Fruit fly (Drosophila melanogaster) whole organism, embryonic: ENCODE results near the gene Pex10.

Source experiments
- Ada2b ChIP-seq: fragments of 200-800 bp; sonication (Bioruptor generic); IDR thresholded peaks from 2 replicates; pipeline ENCODE4 v1.3.6; 2022; ENCODE audit warnings: missing biosample characterization, missing genetic modification characterization
- Asciz ChIP-seq: fragments of 200-800 bp; sonication (Bioruptor generic); optimal IDR thresholded peaks from 2 replicates; lab custom pipeline; 2017; ENCODE audit warnings: missing biosample characterization, mild to moderate bottlenecking, missing genetic modification characterization, missing genetic modification reagents
- Awh ChIP-seq: fragments of 200-800 bp; sonication (Bioruptor generic); IDR thresholded peaks from 2 replicates; pipeline ENCODE4, ENCODE4 v1.3.6; 2022; ENCODE audit warnings: missing biosample characterization, missing genetic modification characterization
- CG10267 ChIP-seq: fragments of 200-800 bp; sonication (Bioruptor generic); optimal IDR thresholded peaks from 2 replicates; lab custom pipeline; 2018; ENCODE audit warnings: missing biosample characterization, mild to moderate bottlenecking, missing genetic modification characterization, moderate library complexity
- CG11696 ChIP-seq: fragments of 200-800 bp; sonication (Bioruptor generic); IDR thresholded peaks from 2 replicates; pipeline ENCODE4 v1.3.6; 2022; ENCODE audit warnings: missing biosample characterization, missing genetic modification characterization
- CG12104 ChIP-seq: fragments of 200-800 bp; sonication (Bioruptor generic); optimal IDR thresholded peaks from 3 replicates; lab custom pipeline; 2016; ENCODE audit warnings: missing biosample characterization, missing genetic modification characterization
- CG12744 ChIP-seq: fragments of 200-800 bp; sonication (Bioruptor generic); optimal IDR thresholded peaks from 2 replicates; lab custom pipeline; 2016; ENCODE audit warnings: missing biosample characterization, missing genetic modification characterization
- CG13287 ChIP-seq: fragments of 200-800 bp; sonication (Bioruptor generic); IDR thresholded peaks from 2 replicates; pipeline ENCODE4 v1.3.6; 2022; ENCODE audit warnings: missing biosample characterization, missing genetic modification characterization; ENCODE audit not compliant: partially characterized antibody
- CG13624 ChIP-seq: fragments of 200-800 bp; sonication (Bioruptor generic); optimal IDR thresholded peaks from 2 replicates; lab custom pipeline; 2016; ENCODE audit warnings: missing biosample characterization, missing genetic modification characterization
- CG14014 ChIP-seq: fragments of 200-800 bp; sonication (Bioruptor generic); IDR thresholded peaks from 2 replicates; pipeline ENCODE4 v1.3.6; 2022; ENCODE audit warnings: missing biosample characterization, missing genetic modification characterization
- CG16779 ChIP-seq: fragments of 200-800 bp; sonication (Bioruptor generic); IDR thresholded peaks from 2 replicates; pipeline ENCODE4 v1.3.6; 2022; ENCODE audit warnings: missing biosample characterization, missing genetic modification characterization
- CG16863 ChIP-seq: fragments of 200-800 bp; sonication (Bioruptor generic); optimal IDR thresholded peaks from 3 replicates; lab custom pipeline; 2016; ENCODE audit warnings: missing biosample characterization, missing genetic modification characterization
- CG17186 ChIP-seq: fragments of 200-800 bp; sonication (Bioruptor generic); optimal IDR thresholded peaks from 3 replicates; lab custom pipeline; 2017; ENCODE audit warnings: missing biosample characterization, missing genetic modification reagents, missing genetic modification characterization
- CG18476 ChIP-seq: fragments of 200-800 bp; sonication (Bioruptor generic); optimal IDR thresholded peaks from 2 replicates; lab custom pipeline; 2016; ENCODE audit warnings: missing biosample characterization, mild to moderate bottlenecking, missing genetic modification characterization
- CG7839 ChIP-seq: fragments of 200-800 bp; sonication (Bioruptor generic); optimal IDR thresholded peaks from 3 replicates; lab custom pipeline; 2018; ENCODE audit warnings: missing biosample characterization, mild to moderate bottlenecking, missing genetic modification characterization, moderate library complexity
- CG8388 ChIP-seq: fragments of 200-800 bp; sonication (Bioruptor generic); optimal IDR thresholded peaks from 2 replicates; lab custom pipeline; 2019; ENCODE audit warnings: missing biosample characterization, mild to moderate bottlenecking, missing genetic modification characterization, moderate library complexity
- CG8478 ChIP-seq: fragments of >200 bp; optimal IDR thresholded peaks from 2 replicates; lab custom pipeline; 2018
- CG9817 ChIP-seq: fragments of 200-800 bp; sonication (Bioruptor generic); optimal IDR thresholded peaks from 2 replicates; lab custom pipeline; 2018; ENCODE audit warnings: missing biosample characterization, mild to moderate bottlenecking, missing genetic modification characterization, moderate library complexity
- Camta ChIP-seq: fragments of 200-800 bp; sonication (Bioruptor generic); optimal IDR thresholded peaks from 2 replicates; lab custom pipeline; 2016; ENCODE audit warnings: missing biosample characterization, missing genetic modification characterization
- Dad ChIP-seq: fragments of 200-800 bp; sonication (Bioruptor generic); optimal IDR thresholded peaks from 3 replicates; lab custom pipeline; 2016; ENCODE audit warnings: missing biosample characterization, missing genetic modification characterization
- HmgD ChIP-seq: fragments of 200-800 bp; sonication (Bioruptor generic); optimal IDR thresholded peaks from 3 replicates; lab custom pipeline; 2016; ENCODE audit warnings: missing biosample characterization, missing genetic modification characterization
- NFAT ChIP-seq: fragments of 200-800 bp; sonication (Bioruptor generic); IDR thresholded peaks from 2 replicates; pipeline ENCODE4 v1.3.6; 2022; ENCODE audit warnings: missing biosample characterization, missing genetic modification characterization
- Rx ChIP-seq: fragments of 200-800 bp; sonication (Bioruptor generic); IDR thresholded peaks from 2 replicates; pipeline ENCODE4 v1.3.6; 2022; ENCODE audit warnings: missing biosample characterization, missing genetic modification characterization
- Xbp1 ChIP-seq: fragments of 200-800 bp; sonication (Bioruptor generic); optimal IDR thresholded peaks from 3 replicates; lab custom pipeline; 2016; ENCODE audit warnings: missing biosample characterization, mild to moderate bottlenecking, missing genetic modification characterization
- aop ChIP-seq: fragments of 200-800 bp; sonication (Bioruptor generic); IDR thresholded peaks from 2 replicates; pipeline ENCODE4 v1.3.6; 2022; ENCODE audit warnings: missing biosample characterization, missing genetic modification characterization
- ase ChIP-seq: fragments of 200-800 bp; sonication (Bioruptor generic); IDR thresholded peaks from 3 replicates; pipeline ENCODE4 v1.3.6; 2022; ENCODE audit warnings: missing biosample characterization, missing genetic modification characterization
- az2 ChIP-seq: fragments of 200-800 bp; sonication (Bioruptor generic); optimal IDR thresholded peaks from 3 replicates; lab custom pipeline; 2016; ENCODE audit warnings: missing biosample characterization, missing genetic modification characterization
- bab2 ChIP-seq: fragments of 200-800 bp; sonication (Bioruptor generic); optimal IDR thresholded peaks from 2 replicates; lab custom pipeline; 2016; ENCODE audit warnings: missing biosample characterization, missing genetic modification characterization
- bcd ChIP-seq: fragments of 200-800 bp; sonication (Bioruptor generic); optimal IDR thresholded peaks from 2 replicates; lab custom pipeline; 2017; ENCODE audit warnings: missing biosample characterization, mild to moderate bottlenecking, missing genetic modification characterization
- bsh ChIP-seq, 2 experiments: fragments of 200-800 bp; sonication (Bioruptor generic); optimal IDR thresholded peaks; 2 replicates each; lab custom pipeline; 2017 to 2018; ENCODE audit warnings: mild to moderate bottlenecking in 2 of 2, missing biosample characterization in 2 of 2, missing genetic modification characterization in 2 of 2, moderate library complexity in 1 of 2
- chif ChIP-seq, 2 experiments: fragments of 200-800 bp; sonication (Bioruptor generic); optimal IDR thresholded peaks; 3 replicates each; lab custom pipeline; 2016; ENCODE audit warnings: missing biosample characterization in 2 of 2, missing genetic modification characterization in 2 of 2
- chinmo ChIP-seq: fragments of 200-800 bp; sonication (Bioruptor generic); IDR thresholded peaks from 4 replicates; pipeline ENCODE4 v1.3.6; 2022; ENCODE audit warnings: missing biosample characterization, missing genetic modification characterization; ENCODE audit not compliant: partially characterized antibody
- dimm ChIP-seq: fragments of 200-800 bp; sonication (Bioruptor generic); IDR thresholded peaks from 2 replicates; pipeline ENCODE4 v1.3.6; 2022; ENCODE audit warnings: missing biosample characterization, missing genetic modification characterization
- h ChIP-seq: fragments of >200 bp; optimal IDR thresholded peaks from 2 replicates; lab custom pipeline; 2017
- hb ChIP-seq: fragments of 200-800 bp; sonication (Bioruptor generic); IDR thresholded peaks from 3 replicates; pipeline ENCODE4 v1.3.6; 2022; ENCODE audit warnings: missing biosample characterization, missing genetic modification characterization; ENCODE audit not compliant: partially characterized antibody
- hbn ChIP-seq: fragments of 200-800 bp; sonication (Bioruptor generic); IDR thresholded peaks from 2 replicates; pipeline ENCODE4 v1.3.6; 2022; ENCODE audit warnings: missing biosample characterization, missing genetic modification characterization; ENCODE audit not compliant: partially characterized antibody
- insv ChIP-seq, 2 experiments: fragments of 200-800 bp; sonication (Bioruptor generic); optimal IDR thresholded peaks; 3 replicates each; lab custom pipeline; 2016 to 2018; ENCODE audit warnings: missing biosample characterization in 2 of 2, missing genetic modification characterization in 2 of 2
- jigr1 ChIP-seq: fragments of 200-800 bp; sonication (Bioruptor generic); IDR thresholded peaks from 3 replicates; pipeline ENCODE4 v1.3.6; 2022; ENCODE audit warnings: missing biosample characterization, missing genetic modification characterization
- nmo ChIP-seq: fragments of 200-800 bp; sonication (Bioruptor generic); optimal IDR thresholded peaks from 2 replicates; lab custom pipeline; 2018; ENCODE audit warnings: missing biosample characterization, mild to moderate bottlenecking, missing genetic modification characterization, moderate library complexity
- odd ChIP-seq: fragments of 200-800 bp; sonication (Bioruptor generic); optimal IDR thresholded peaks from 2 replicates; lab custom pipeline; 2017; ENCODE audit warnings: missing biosample characterization, mild to moderate bottlenecking, missing genetic modification characterization
- prd ChIP-seq, 3 experiments: fragments of >200 bp in 2 of 3; fragments of 200-800 bp in 1 of 3; sonication (Bioruptor generic) in 1 of 3; optimal IDR thresholded peaks in 2 of 3; IDR thresholded peaks in 1 of 3; 2 replicates in 2 of 3; 3 replicates in 1 of 3; pipeline versions ENCODE4 v1.3.6 to Lab custom; 2017 to 2022; ENCODE audit warnings: missing biosample characterization in 1 of 3, missing genetic modification characterization in 1 of 3
- pzg ChIP-seq: fragments of 200-800 bp; sonication (Bioruptor generic); optimal IDR thresholded peaks from 3 replicates; lab custom pipeline; 2018; ENCODE audit warnings: missing biosample characterization, mild to moderate bottlenecking, missing genetic modification characterization, moderate library complexity
- run ChIP-seq: fragments of 200-800 bp; sonication (Bioruptor generic); optimal IDR thresholded peaks from 3 replicates; lab custom pipeline; 2018; ENCODE audit warnings: missing biosample characterization, mild to moderate bottlenecking, missing genetic modification characterization
- sens-2 ChIP-seq: fragments of 200-800 bp; sonication (Bioruptor generic); IDR thresholded peaks from 2 replicates; pipeline ENCODE4 v1.3.6; 2022; ENCODE audit warnings: missing biosample characterization, missing genetic modification characterization
- seq ChIP-seq: fragments of 200-800 bp; sonication (Bioruptor generic); IDR thresholded peaks from 2 replicates; pipeline ENCODE4 v1.3.6; 2022; ENCODE audit warnings: missing biosample characterization, missing genetic modification characterization
- sr ChIP-seq: fragments of 200-800 bp; sonication (Bioruptor generic); IDR thresholded peaks from 3 replicates; pipeline ENCODE4 v1.3.6; 2022; ENCODE audit warnings: missing biosample characterization, missing genetic modification characterization
- tll ChIP-seq, 2 experiments: fragments of 200-800 bp in 1 of 2; fragments of >200 bp in 1 of 2; sonication (Bioruptor generic) in 1 of 2; optimal IDR thresholded peaks; 2 replicates each; lab custom pipeline; 2017 to 2019; ENCODE audit warnings: missing biosample characterization in 2 of 2, missing genetic modification characterization in 2 of 2, mild to moderate bottlenecking in 1 of 2, moderate library complexity in 1 of 2
- twi ChIP-seq: fragments of 200-800 bp; optimal IDR thresholded peaks from 2 replicates; lab custom pipeline; 2019; ENCODE audit warnings: missing biosample characterization, mild to moderate bottlenecking, missing genetic modification characterization, moderate library complexity
- vfl ChIP-seq: fragments of 200-800 bp; sonication (Bioruptor generic); optimal IDR thresholded peaks from 2 replicates; lab custom pipeline; 2016; ENCODE audit warnings: missing biosample characterization, missing genetic modification characterization
- wor ChIP-seq: fragments of 200-800 bp; sonication (Bioruptor generic); IDR thresholded peaks from 2 replicates; pipeline ENCODE4 v1.3.6; 2022; ENCODE audit warnings: missing biosample characterization, missing genetic modification characterization

Gene Pex10

dm6 chr3L:1602064-1602832 is 44.2 kb downstream of the Pex10 start, which contains the start of gene CG12104 (continued):
- TF ChIP-seq h: no peak
- peak; percentile 70; the same call in 1 of the 4 replicates for TF ChIP-seq chinmo (GFP tag; lab: Robert Waterston, UW)
- no peak for TF ChIP-seq insv (GFP tag; optimal IDR thresholded peaks at IDR 0.05; lab: Kevin White, UChicago)
- peak; percentile 88 for TF ChIP-seq CG12104 (GFP tag; lab: Kevin White, UChicago)
- no peak for TF ChIP-seq Asciz
- TF ChIP-seq CG16779 (GFP tag; lab: Robert Waterston, UW): no peak
- no peak for TF ChIP-seq aop (GFP tag; lab: Robert Waterston, UW)
- no peak for TF ChIP-seq twi (tag; lab: Kevin White, UChicago)
- TF ChIP-seq sens-2 (GFP tag; lab: Robert Waterston, UW): no peak
- no peak for TF ChIP-seq hb
- no peak for TF ChIP-seq prd (optimal IDR thresholded peaks at IDR 0.05; lab: Kevin White, UChicago)
- no peak for TF ChIP-seq prd (GFP tag; IDR thresholded peaks at IDR 0.05; lab: Robert Waterston, UW)
- TF ChIP-seq CG18476 (GFP tag; lab: Kevin White, UChicago): no peak
- TF ChIP-seq sr: no peak
- no peak for TF ChIP-seq Ada2b (GFP tag; lab: Robert Waterston, UW)
- TF ChIP-seq CG7839 (tag; lab: Kevin White, UChicago): no peak
- 0 out of 2 replicates have a peak, but pooled peaks have one; percentile 20 for TF ChIP-seq CG13287
- TF ChIP-seq Dad: no peak
- no peak for TF ChIP-seq CG12744
- TF ChIP-seq CG14014 (GFP tag; lab: Robert Waterston, UW): no peak
- no peak for TF ChIP-seq az2 (GFP tag; lab: Kevin White, UChicago)
- peak; percentile 24 for TF ChIP-seq nmo
- no peak for TF ChIP-seq Xbp1
- TF ChIP-seq CG16863 (GFP tag; lab: Kevin White, UChicago): no peak
- TF ChIP-seq Camta (GFP tag; lab: Kevin White, UChicago): no peak
- peak; percentile 88 for TF ChIP-seq CG10267 (tag; lab: Kevin White, UChicago)
- no peak for TF ChIP-seq odd (GFP tag; lab: Kevin White, UChicago)
- no peak for TF ChIP-seq dimm (GFP tag; lab: Robert Waterston, UW)
- no peak for TF ChIP-seq bab2
- no peak for TF ChIP-seq vfl (GFP tag; lab: Kevin White, UChicago)
- no peak for TF ChIP-seq seq (GFP tag; lab: Robert Waterston, UW)
- no peak for TF ChIP-seq chif (GFP tag; optimal IDR thresholded peaks at IDR 0.05; lab: Kevin White, UChicago)
- TF ChIP-seq run: peak; percentile 18
- no peak for TF ChIP-seq CG11696 (GFP tag; lab: Robert Waterston, UW)
- no peak for TF ChIP-seq jigr1 (GFP tag; lab: Robert Waterston, UW)
- TF ChIP-seq tll (GFP tag; optimal IDR thresholded peaks at IDR 0.05; lab: Kevin White, UChicago): no peak
- TF ChIP-seq pzg (GFP tag; lab: Kevin White, UChicago): peak; percentile 58
- TF ChIP-seq CG8478: no peak
- no peak for TF ChIP-seq Awh
- peak; percentile 18 for TF ChIP-seq CG17186 (GFP tag; lab: Kevin White, UChicago)
- no peak for TF ChIP-seq Rx
- TF ChIP-seq CG8388 (GFP tag; lab: Kevin White, UChicago): peak; percentile 30
- no peak for TF ChIP-seq bsh (GFP tag; optimal IDR thresholded peaks at IDR 0.05; lab: Kevin White, UChicago)
- no peak for TF ChIP-seq CG13624 (GFP tag; lab: Kevin White, UChicago)
- no peak for TF ChIP-seq wor
- TF ChIP-seq ase (GFP tag; lab: Robert Waterston, UW): no peak
- TF ChIP-seq HmgD (GFP tag; lab: Kevin White, UChicago): no peak
- no peak for TF ChIP-seq CG9817 (tag; lab: Kevin White, UChicago)
- no peak for TF ChIP-seq hbn (GFP tag; lab: Robert Waterston, UW)
- TF ChIP-seq NFAT (GFP tag; lab: Robert Waterston, UW): no peak
- no peak for TF ChIP-seq bcd (GFP tag; lab: Kevin White, UChicago)
